Worm (Caenorhabditis elegans) whole organism, mixed stage, embryonic: ENCODE measurements around the gene klp-19.

Experiments
- blmp-1 ChIP-seq: fragments of 150-350 bp; optimal IDR thresholded peaks from 2 replicates; lab custom pipeline; 2014; ENCODE audit warnings: missing biosample characterization, missing genetic modification characterization
- elt-3 ChIP-seq: fragments of 150-350 bp; optimal IDR thresholded peaks from 2 replicates; lab custom pipeline; 2014; ENCODE audit warnings: missing biosample characterization, missing genetic modification characterization
- nhr-76 ChIP-seq: sonication (generic microtip); optimal IDR thresholded peaks from 2 replicates; lab custom pipeline; 2017; ENCODE audit warnings: missing biosample characterization, missing genetic modification characterization
- pha-4 ChIP-seq: fragments of 150-350 bp; optimal IDR thresholded peaks from 2 replicates; lab custom pipeline; 2018; ENCODE audit warnings: missing biosample characterization, missing genetic modification reagents, missing genetic modification characterization

DNA sequence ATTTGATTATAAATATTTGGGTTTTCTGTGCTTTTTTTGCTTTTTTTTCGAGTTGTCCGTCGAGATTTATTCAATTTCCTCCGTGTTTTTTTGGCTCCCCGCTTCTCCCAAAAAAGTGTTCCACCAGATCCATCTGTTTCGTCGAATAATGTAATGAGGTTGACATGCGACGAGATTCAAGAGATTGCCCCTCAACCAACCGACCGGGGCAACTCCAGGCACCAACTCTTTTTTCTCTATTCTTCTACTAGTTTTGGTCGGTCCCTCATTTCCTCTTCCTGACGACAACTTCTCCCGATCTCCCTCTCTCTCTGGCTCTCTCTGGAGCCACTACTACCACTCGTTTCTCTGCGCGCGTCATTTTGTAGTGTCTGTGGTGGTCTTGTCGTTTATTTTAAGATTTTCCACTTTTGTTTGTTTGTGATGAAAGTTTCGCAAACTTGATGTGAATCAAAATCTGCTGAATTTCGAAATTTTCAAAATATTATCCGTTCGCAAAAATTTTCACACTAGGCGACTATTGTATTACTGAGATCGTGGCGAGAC, 40.8 kb upstream of the klp-19 start:
- TF ChIP-seq nhr-76 (tag; lab: Kevin White, UChicago) = no peak
- no peak for TF ChIP-seq elt-3 (tag; lab: Kevin White, UChicago)
- TF ChIP-seq pha-4 (tag; lab: Kevin White, UChicago) = no peak
- no peak for TF ChIP-seq blmp-1 (tag; lab: Kevin White, UChicago)
